Fruit fly (Drosophila melanogaster): Measurements from ENCODE around the gene Setd3.

Setd3 gene

DNA sequence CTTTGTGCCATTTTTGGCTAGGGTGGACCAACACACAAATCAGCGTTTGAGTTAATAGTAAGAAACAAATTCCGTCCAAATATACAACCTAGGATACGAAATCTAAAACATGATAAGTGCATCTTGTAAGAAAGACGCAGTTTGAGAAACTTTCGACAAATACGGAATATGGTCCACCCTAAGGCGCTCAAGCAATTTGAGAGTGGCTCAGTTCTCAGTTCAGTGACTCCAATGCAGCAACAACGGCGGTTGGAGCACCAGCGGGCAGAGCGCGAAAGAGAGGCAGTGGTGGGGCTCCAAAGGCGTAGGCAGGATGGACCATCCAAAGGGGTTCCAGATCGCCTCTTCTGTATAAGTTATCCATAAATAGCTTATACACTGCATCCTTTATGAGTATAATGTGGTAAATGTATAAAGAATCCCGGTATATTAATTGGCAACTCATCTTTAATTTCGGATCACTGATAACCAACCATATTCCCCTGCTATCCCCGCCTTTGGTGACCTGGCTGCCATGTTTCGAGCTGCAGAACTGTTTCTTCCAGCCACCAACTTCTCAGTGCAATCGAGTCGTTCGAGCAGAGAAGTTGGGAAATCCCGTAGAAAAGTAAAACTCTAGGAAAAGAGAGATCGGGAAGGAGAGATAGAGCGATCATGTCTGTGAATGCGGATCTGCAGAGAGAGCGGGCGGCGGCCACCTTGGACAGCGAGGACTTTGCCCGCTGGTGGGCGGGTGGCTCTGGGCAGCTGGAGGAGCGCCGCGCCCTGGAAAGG, 1.0 kb upstream of the Setd3 start, which contains the start of gene CG4586:
Gene CG4586, plus strand, starts transcription at position 555 of the 774 bp plus-strand sequence.
- TF ChIP-seq Hr96 (GFP tag; optimal IDR thresholded peaks at IDR 0.05) (peak; percentile 63), CG12768 (GFP tag; optimal IDR thresholded peaks at IDR 0.05) (peak; percentile 53), CG7045 (GFP tag; optimal IDR thresholded peaks at IDR 0.05) (peak; percentile 63), Clk (GFP tag; optimal IDR thresholded peaks at IDR 0.05) (no peak), CG1620 (GFP tag; optimal IDR thresholded peaks at IDR 0.05) (peak; percentile 76), kay (GFP tag; ENCODE audit: borderline replicate concordance) (no peak), CG14711 (tag; optimal IDR thresholded peaks at IDR 0.05) (peak; percentile 84), CG5204 (GFP tag; optimal IDR thresholded peaks at IDR 0.05) (peak; percentile 71), pad (GFP tag; optimal IDR thresholded peaks at IDR 0.05) (peak; percentile 58), CG11617 (GFP tag; optimal IDR thresholded peaks at IDR 0.05) (peak; percentile 78), Crg-1 (GFP tag; optimal IDR thresholded peaks at IDR 0.05) (peak; percentile 75), ovo (GFP tag; optimal IDR thresholded peaks at IDR 0.05) (no peak), toe (GFP tag; optimal IDR thresholded peaks at IDR 0.05) (peak; percentile 34), CG7101 (tag; optimal IDR thresholded peaks at IDR 0.05) (peak; percentile 89), cic (GFP tag; optimal IDR thresholded peaks at IDR 0.05) (no peak), Mnt (GFP tag; optimal IDR thresholded peaks at IDR 0.05) (peak; percentile 70), bab1 (GFP tag; optimal IDR thresholded peaks at IDR 0.05) (peak; percentile 97), CG33017 (tag; optimal IDR thresholded peaks at IDR 0.05) (peak; percentile 83), cnc (optimal IDR thresholded peaks at IDR 0.05) (no peak), tj (GFP tag; optimal IDR thresholded peaks at IDR 0.05) (peak; percentile 59)

DNA sequence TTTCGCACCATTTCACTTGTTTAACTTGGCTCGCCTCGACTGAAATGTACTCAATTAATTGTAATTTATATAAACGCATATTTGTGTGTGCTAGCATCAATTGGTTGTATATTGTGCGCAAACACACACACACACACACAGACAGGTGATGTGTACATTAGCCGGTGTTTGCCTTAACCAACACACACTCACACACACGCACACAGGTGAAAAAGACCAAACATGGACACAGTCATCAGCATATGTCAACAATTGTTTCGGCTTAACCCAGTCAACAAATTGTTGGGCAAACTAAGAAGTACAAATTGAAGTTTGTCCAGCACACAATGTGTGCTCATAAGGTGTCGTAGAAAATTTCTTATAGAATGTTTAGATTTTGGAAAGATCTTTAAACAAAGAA, 31.1 kb downstream of the Setd3 start:
- TF ChIP-seq ovo (GFP tag; optimal IDR thresholded peaks at IDR 0.05) (no peak), CG7101 (tag; optimal IDR thresholded peaks at IDR 0.05) (no peak), pad (GFP tag; optimal IDR thresholded peaks at IDR 0.05) (no peak), CG11617 (GFP tag; optimal IDR thresholded peaks at IDR 0.05) (no peak)

DNA sequence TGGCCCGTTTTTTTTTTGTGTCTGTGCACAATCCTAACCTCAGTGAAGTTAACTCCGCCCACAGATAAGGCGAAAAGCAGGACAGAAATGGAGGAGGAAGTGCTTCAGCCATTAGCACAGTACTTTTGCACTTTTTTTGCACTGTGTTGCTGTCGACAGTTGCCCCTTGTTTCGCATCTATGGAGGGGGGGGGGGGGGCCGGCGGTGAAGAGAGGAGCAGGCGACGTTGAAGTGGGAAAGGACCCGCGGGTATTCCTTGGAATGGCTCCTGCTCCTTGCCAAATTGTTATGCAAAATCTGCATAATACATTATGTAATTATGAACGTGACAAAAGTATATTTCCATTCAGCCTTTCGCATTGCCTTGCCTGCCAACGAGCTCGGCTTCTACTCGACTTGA, 31.7 kb downstream of the Setd3 start:
- TF ChIP-seq toe (GFP tag; optimal IDR thresholded peaks at IDR 0.05) (no peak), CG33017 (tag; optimal IDR thresholded peaks at IDR 0.05) (no peak), Crg-1 (GFP tag; optimal IDR thresholded peaks at IDR 0.05) (no peak), pad (GFP tag; optimal IDR thresholded peaks at IDR 0.05) (no peak), CG5204 (GFP tag; optimal IDR thresholded peaks at IDR 0.05) (no peak), CG1620 (GFP tag; optimal IDR thresholded peaks at IDR 0.05) (no peak), Hr96 (GFP tag; optimal IDR thresholded peaks at IDR 0.05) (no peak), Clk (GFP tag; optimal IDR thresholded peaks at IDR 0.05) (no peak), bab1 (GFP tag; optimal IDR thresholded peaks at IDR 0.05) (no peak), CG14711 (tag; optimal IDR thresholded peaks at IDR 0.05) (no peak), cnc (optimal IDR thresholded peaks at IDR 0.05) (no peak), CG12768 (GFP tag; optimal IDR thresholded peaks at IDR 0.05) (no peak), Mnt (GFP tag; optimal IDR thresholded peaks at IDR 0.05) (no peak), ovo (GFP tag; optimal IDR thresholded peaks at IDR 0.05) (no peak), kay (GFP tag; ENCODE audit: borderline replicate concordance) (no peak)

DNA sequence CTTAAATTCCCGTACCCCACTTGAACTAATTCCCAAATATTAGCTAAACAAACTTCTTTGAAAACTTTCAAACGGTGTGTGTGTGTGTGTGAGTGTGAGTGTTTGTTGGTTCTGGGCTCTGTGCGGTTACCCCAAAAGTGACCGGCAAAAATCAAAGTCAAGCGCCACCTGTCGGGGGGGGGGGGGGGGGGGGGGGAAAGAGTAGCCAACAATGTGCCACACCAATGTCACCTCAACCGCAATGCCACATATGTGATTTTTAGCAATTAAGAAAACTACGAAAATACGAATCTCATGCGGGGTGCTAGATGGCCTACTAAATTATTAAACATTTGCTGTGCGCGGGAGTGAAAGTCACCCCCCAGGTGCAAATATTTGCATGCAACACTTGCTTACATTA, 34.8 kb downstream of the Setd3 start:
- TF ChIP-seq kay (GFP tag; ENCODE audit: borderline replicate concordance) (no peak), bab1 (GFP tag; optimal IDR thresholded peaks at IDR 0.05) (no peak), Clk (GFP tag; optimal IDR thresholded peaks at IDR 0.05) (no peak), CG7101 (tag; optimal IDR thresholded peaks at IDR 0.05) (no peak), ovo (GFP tag; optimal IDR thresholded peaks at IDR 0.05) (no peak)

DNA sequence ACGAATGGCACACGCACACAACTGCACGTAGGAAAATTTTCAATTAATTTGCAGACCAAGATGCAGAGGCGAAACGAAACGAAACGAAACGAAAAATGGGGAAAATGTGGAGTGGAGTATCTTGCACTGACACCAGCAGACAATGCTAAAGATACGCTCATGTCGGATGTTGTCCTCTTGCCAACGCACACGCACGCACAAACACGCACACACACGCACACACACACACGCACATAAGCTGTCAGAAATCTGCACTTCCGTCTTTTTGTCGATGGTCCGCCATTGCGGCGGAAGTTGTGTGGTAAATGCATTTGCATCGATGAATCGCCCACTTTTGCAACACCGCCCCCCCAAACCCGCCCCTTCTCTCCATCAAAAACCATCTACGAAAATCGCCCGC, 39.5 kb downstream of the Setd3 start:
- TF ChIP-seq kay (GFP tag; ENCODE audit: borderline replicate concordance) (no peak), pad (GFP tag; optimal IDR thresholded peaks at IDR 0.05) (no peak), tj (GFP tag; optimal IDR thresholded peaks at IDR 0.05) (no peak), CG33017 (tag; optimal IDR thresholded peaks at IDR 0.05) (no peak), CG7045 (GFP tag; optimal IDR thresholded peaks at IDR 0.05) (no peak), toe (GFP tag; optimal IDR thresholded peaks at IDR 0.05) (no peak), CG1620 (GFP tag; optimal IDR thresholded peaks at IDR 0.05) (no peak), Clk (GFP tag; optimal IDR thresholded peaks at IDR 0.05) (no peak), cic (GFP tag; optimal IDR thresholded peaks at IDR 0.05) (no peak), cnc (optimal IDR thresholded peaks at IDR 0.05) (no peak), CG14711 (tag; optimal IDR thresholded peaks at IDR 0.05) (no peak), Crg-1 (GFP tag; optimal IDR thresholded peaks at IDR 0.05) (no peak), CG7101 (tag; optimal IDR thresholded peaks at IDR 0.05) (no peak), Mnt (GFP tag; optimal IDR thresholded peaks at IDR 0.05) (no peak), bab1 (GFP tag; optimal IDR thresholded peaks at IDR 0.05) (no peak), Hr96 (GFP tag; optimal IDR thresholded peaks at IDR 0.05) (no peak)

- TF ChIP-seq CG11617 (GFP tag; optimal IDR thresholded peaks at IDR 0.05) (no peak), CG7101 (tag; optimal IDR thresholded peaks at IDR 0.05) (no peak), bab1 (GFP tag; optimal IDR thresholded peaks at IDR 0.05) (no peak)
These were observed 56.3 kb downstream of the Setd3 start for dm6 chrX:6912269-6912668.

DNA sequence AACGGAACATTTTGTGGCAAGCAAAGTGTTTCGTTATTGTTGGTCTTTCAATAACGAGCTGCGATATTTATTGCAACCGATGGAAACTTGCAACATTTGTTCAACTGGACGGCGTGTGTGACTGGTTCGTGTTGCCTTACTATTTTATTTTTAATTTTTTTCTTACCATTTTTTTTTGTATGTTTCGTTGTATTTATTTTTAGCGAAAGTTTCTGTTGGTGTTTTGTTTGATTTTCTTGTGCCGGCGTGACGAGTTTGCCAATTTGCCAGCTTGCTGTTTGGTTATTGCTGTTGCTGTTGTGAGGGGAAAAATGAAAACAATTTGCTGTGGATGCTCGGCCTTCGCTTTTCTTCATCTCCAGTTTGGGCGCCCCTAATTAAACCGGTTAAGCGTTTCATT, 59.4 kb downstream of the Setd3 start:
- TF ChIP-seq Mnt (GFP tag; optimal IDR thresholded peaks at IDR 0.05) (no peak), bab1 (GFP tag; optimal IDR thresholded peaks at IDR 0.05) (no peak), tj (GFP tag; optimal IDR thresholded peaks at IDR 0.05) (no peak), pad (GFP tag; optimal IDR thresholded peaks at IDR 0.05) (no peak), CG11617 (GFP tag; optimal IDR thresholded peaks at IDR 0.05) (no peak)

Measured in whole organism, adult.